Fruit fly (Drosophila melanogaster): ENCODE measurements around the gene CG11964.

DNA sequence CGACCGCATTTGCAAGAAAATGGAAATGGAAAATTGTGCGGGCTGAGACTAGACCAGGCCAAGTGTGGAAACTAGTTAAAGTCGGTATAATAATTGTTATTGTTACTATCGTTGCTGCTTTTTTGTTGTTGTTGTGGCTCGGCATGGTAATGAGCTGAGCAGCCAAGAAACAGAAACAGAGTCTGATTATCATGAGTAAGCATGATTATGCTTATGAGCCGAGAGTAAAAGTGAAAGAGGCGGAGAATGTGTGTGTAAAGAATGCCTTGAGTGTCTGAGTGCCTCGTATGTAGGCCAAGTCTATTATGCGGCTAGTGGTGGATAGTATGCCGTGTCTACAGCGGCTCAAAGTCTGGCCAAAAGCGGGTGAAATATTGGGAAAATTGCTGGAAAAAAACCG is 25.9 kb upstream of the CG11964 start:
- TF ChIP-seq usp (GFP tag; optimal IDR thresholded peaks at IDR 0.05): no peak
- TF ChIP-seq psq (optimal IDR thresholded peaks at IDR 0.05): no peak
- no peak for TF ChIP-seq pan (optimal IDR thresholded peaks at IDR 0.05)
- TF ChIP-seq EcR (GFP tag; optimal IDR thresholded peaks at IDR 0.05): no peak
